Worm (Caenorhabditis elegans) whole organism, young adult: Measurements from ENCODE around the gene kreg-1.
"Not testable (repeated sequence)": the region's sequence is repeated elsewhere in the genome, so short reads cannot be mapped to it uniquely, and the experiment has no call there.

Source experiments
- B0261.1 ChIP-seq: sonication (generic microtip); optimal IDR thresholded peaks from 2 replicates; lab custom pipeline; 2016; ENCODE audit warnings: mild to moderate bottlenecking, missing genetic modification characterization, moderate library complexity, missing compliant biosample characterization
- F33H1.4 ChIP-seq: fragments of 200-800 bp; sonication (Bioruptor generic); IDR thresholded peaks from 2 replicates; pipeline ENCODE4 v1.3.6; 2022; ENCODE audit warnings: missing genetic modification reagents, missing genetic modification characterization, missing compliant biosample characterization
- F57A8.1 ChIP-seq: fragments of 200-800 bp; sonication (Bioruptor generic); optimal IDR thresholded peaks from 2 replicates; lab custom pipeline; 2018; ENCODE audit warnings: mild to moderate bottlenecking, missing genetic modification characterization, moderate library complexity, missing compliant biosample characterization
- T26A5.8 ChIP-seq: sonication (generic microtip); optimal IDR thresholded peaks from 2 replicates; lab custom pipeline; 2016; ENCODE audit warnings: missing genetic modification characterization, missing compliant biosample characterization
- Y53F4B.3 ChIP-seq: fragments of 200-800 bp; sonication (Bioruptor generic); IDR thresholded peaks from 2 replicates; pipeline ENCODE4 v1.3.6; 2022; ENCODE audit warnings: missing genetic modification reagents, missing genetic modification characterization, missing compliant biosample characterization
- Y79H2A.3 ChIP-seq: fragments of 200-800 bp; sonication (Bioruptor generic); conservative IDR thresholded peaks from 2 replicates; pipeline ENCODE4 v1.3.6; 2022; ENCODE audit warnings: missing genetic modification reagents, missing genetic modification characterization, missing compliant biosample characterization
- aptf-2 ChIP-seq: fragments of 200-800 bp; sonication (Bioruptor generic); conservative IDR thresholded peaks from 2 replicates; pipeline ENCODE4 v1.3.6; 2022; ENCODE audit warnings: missing genetic modification reagents, missing genetic modification characterization, missing compliant biosample characterization
- attf-6 ChIP-seq: fragments of 200-800 bp; sonication (Bioruptor generic); IDR thresholded peaks from 2 replicates; pipeline ENCODE4 v1.3.6; 2022; ENCODE audit warnings: missing genetic modification reagents, missing genetic modification characterization, missing compliant biosample characterization
- ccch-3 ChIP-seq: fragments of 200-800 bp; sonication (Bioruptor generic); optimal IDR thresholded peaks from 2 replicates; lab custom pipeline; 2018; ENCODE audit warnings: mild to moderate bottlenecking, missing genetic modification characterization, missing compliant biosample characterization
- ceh-58 ChIP-seq: fragments of 200-800 bp; sonication (Bioruptor generic); IDR thresholded peaks from 2 replicates; pipeline ENCODE4 v1.3.6; 2022; ENCODE audit warnings: missing genetic modification characterization, missing compliant biosample characterization
- die-1 ChIP-seq: sonication (generic microtip); optimal IDR thresholded peaks from 2 replicates; lab custom pipeline; 2016; ENCODE audit warnings: missing genotype, mild to moderate bottlenecking, missing genetic modification characterization, missing compliant biosample characterization
- dpff-1 ChIP-seq: sonication (generic microtip); optimal IDR thresholded peaks from 2 replicates; lab custom pipeline; 2017; ENCODE audit warnings: mild to moderate bottlenecking, missing genetic modification characterization, missing compliant biosample characterization
- efl-1 ChIP-seq: fragments of 150-350 bp; optimal IDR thresholded peaks from 2 replicates; lab custom pipeline; 2014; ENCODE audit warnings: missing biosample characterization, missing genetic modification reagents, missing genetic modification characterization
- egrh-3 ChIP-seq: fragments of 200-800 bp; sonication (Bioruptor generic); IDR thresholded peaks from 2 replicates; pipeline ENCODE4 v1.3.6; 2022; ENCODE audit warnings: missing genetic modification reagents, missing genetic modification characterization, missing compliant biosample characterization
- him-1 ChIP-seq: sonication (generic microtip); optimal IDR thresholded peaks from 2 replicates; lab custom pipeline; 2016; ENCODE audit warnings: missing genotype, missing genetic modification reagents, missing genetic modification characterization, missing compliant biosample characterization
- hmg-20 ChIP-seq: fragments of 200-800 bp; sonication (Bioruptor generic); IDR thresholded peaks from 2 replicates; pipeline ENCODE4 v1.3.6; 2022; ENCODE audit warnings: missing genetic modification reagents, missing genetic modification characterization, missing compliant biosample characterization
- lag-1 ChIP-seq: fragments of 200-800 bp; sonication (Bioruptor generic); IDR thresholded peaks from 2 replicates; pipeline ENCODE4 v1.3.6; 2022; ENCODE audit warnings: missing genetic modification reagents, missing genetic modification characterization, missing compliant biosample characterization
- let-526 ChIP-seq: fragments of 200-800 bp; sonication (Bioruptor generic); IDR thresholded peaks from 2 replicates; pipeline ENCODE4 v1.3.6; 2022; ENCODE audit warnings: missing genetic modification reagents, missing genetic modification characterization, missing compliant biosample characterization
- madf-3 ChIP-seq: fragments of 200-800 bp; sonication (Bioruptor generic); IDR thresholded peaks from 2 replicates; pipeline ENCODE4 v1.3.6; 2022; ENCODE audit warnings: missing genetic modification reagents, missing genetic modification characterization, missing compliant biosample characterization
- mes-4 ChIP-seq: sonication (generic microtip); optimal IDR thresholded peaks from 2 replicates; lab custom pipeline; 2016; ENCODE audit warnings: missing genotype, missing genetic modification characterization, missing compliant biosample characterization
- nfya-2 ChIP-seq: fragments of 200-800 bp; sonication (Bioruptor generic); IDR thresholded peaks from 2 replicates; pipeline ENCODE4 v1.3.6; 2022; ENCODE audit warnings: missing genetic modification reagents, missing genetic modification characterization, missing compliant biosample characterization
- nhr-27 ChIP-seq: fragments of 200-800 bp; sonication (Bioruptor generic); optimal IDR thresholded peaks from 2 replicates; lab custom pipeline; 2018; ENCODE audit warnings: mild to moderate bottlenecking, missing genetic modification characterization, moderate library complexity, missing compliant biosample characterization
- rcor-1 ChIP-seq: fragments of 200-800 bp; sonication (Bioruptor generic); IDR thresholded peaks from 2 replicates; pipeline ENCODE4 v1.3.6; 2022; ENCODE audit warnings: missing genetic modification reagents, missing genetic modification characterization, missing compliant biosample characterization
- rpc-1 ChIP-seq, 2 experiments: fragments of 150-350 bp in 1 of 2; sonication (generic microtip) in 1 of 2; optimal IDR thresholded peaks; 2 replicates each; lab custom pipeline; 2014 to 2018; ENCODE audit warnings: missing biosample characterization in 1 of 2, missing genetic modification characterization in 1 of 2, missing genetic modification reagents in 1 of 2, missing genotype in 1 of 2
- snpc-4 ChIP-seq, 5 experiments: fragments of 150-350 bp in 1 of 5; sonication (generic microtip) in 4 of 5; optimal IDR thresholded peaks; 2 replicates each; lab custom pipeline; 2014 to 2018; ENCODE audit warnings: missing genetic modification characterization in 5 of 5, missing biosample characterization in 3 of 5, antibody characterized with exemption in 2 of 5, mild to moderate bottlenecking in 2 of 5, missing compliant biosample characterization in 2 of 5, missing genotype in 2 of 5, moderate library complexity in 2 of 5, missing genetic modification reagents in 1 of 5
- somi-1 ChIP-seq: fragments of 200-800 bp; sonication (Bioruptor generic); optimal IDR thresholded peaks from 2 replicates; lab custom pipeline; 2018; ENCODE audit warnings: mild to moderate bottlenecking, missing genetic modification characterization, missing compliant biosample characterization
- sptf-2 ChIP-seq: fragments of 200-800 bp; sonication (Bioruptor generic); optimal IDR thresholded peaks from 2 replicates; lab custom pipeline; 2018; ENCODE audit warnings: mild to moderate bottlenecking, missing genetic modification characterization, missing compliant biosample characterization
- tlf-1 ChIP-seq: fragments of 200-800 bp; sonication (Bioruptor generic); optimal IDR thresholded peaks from 2 replicates; lab custom pipeline; 2018; ENCODE audit warnings: mild to moderate bottlenecking, missing genetic modification characterization, missing compliant biosample characterization
- unc-130 ChIP-seq: sonication (generic microtip); optimal IDR thresholded peaks from 2 replicates; lab custom pipeline; 2016; ENCODE audit warnings: missing genetic modification reagents, missing genetic modification characterization, missing compliant biosample characterization
- ztf-3 ChIP-seq: fragments of 200-800 bp; sonication (Bioruptor generic); optimal IDR thresholded peaks from 2 replicates; lab custom pipeline; 2018; ENCODE audit warnings: mild to moderate bottlenecking, missing genetic modification characterization, missing compliant biosample characterization

The kreg-1 gene

ce11 chrX:8721273-8721672 is 11.7 kb downstream of the kreg-1 start:
- TF ChIP-seq B0261.1 (tag; lab: Kevin White, UChicago) = no peak
- no peak for TF ChIP-seq tlf-1 (GFP tag; lab: Kevin White, UChicago)
- TF ChIP-seq Y53F4B.3 (GFP tag; lab: Robert Waterston, UW) = no peak
- no peak for TF ChIP-seq die-1 (tag; lab: Kevin White, UChicago)
- no peak for TF ChIP-seq efl-1
- TF ChIP-seq, all 124 proteins: peak for 0

DNA sequence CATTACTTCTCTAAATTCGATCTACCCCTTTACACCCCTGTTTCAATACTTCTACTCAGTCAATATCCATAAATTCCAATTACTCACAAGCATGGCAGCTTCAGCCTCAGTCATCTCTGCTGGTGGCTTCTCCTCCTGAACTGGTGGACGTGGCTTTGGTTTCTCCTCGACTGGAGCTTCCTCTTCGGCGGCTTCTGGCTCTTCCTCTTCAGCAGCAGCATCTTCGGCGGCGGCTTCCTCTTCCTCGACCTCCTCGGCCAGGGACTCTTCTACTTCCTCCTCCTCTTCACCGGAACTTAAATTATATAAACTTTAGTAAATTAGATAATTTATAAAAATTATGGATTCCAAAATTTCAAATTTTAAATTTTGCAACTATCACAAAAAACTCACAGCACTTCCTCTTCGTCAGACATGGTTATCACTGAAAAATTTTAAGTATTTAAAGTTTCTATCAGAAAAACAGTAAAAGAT is 13.6 kb downstream of the kreg-1 start, which contains the start of gene tnt-2:
tnt-2 (minus strand) TSS at position 424 of the 474 bp plus-strand sequence.
- TF ChIP-seq dpff-1 (tag; lab: Kevin White, UChicago) (no peak), egrh-3 (GFP tag; lab: Robert Waterston, UW) (peak; percentile 84)

DNA sequence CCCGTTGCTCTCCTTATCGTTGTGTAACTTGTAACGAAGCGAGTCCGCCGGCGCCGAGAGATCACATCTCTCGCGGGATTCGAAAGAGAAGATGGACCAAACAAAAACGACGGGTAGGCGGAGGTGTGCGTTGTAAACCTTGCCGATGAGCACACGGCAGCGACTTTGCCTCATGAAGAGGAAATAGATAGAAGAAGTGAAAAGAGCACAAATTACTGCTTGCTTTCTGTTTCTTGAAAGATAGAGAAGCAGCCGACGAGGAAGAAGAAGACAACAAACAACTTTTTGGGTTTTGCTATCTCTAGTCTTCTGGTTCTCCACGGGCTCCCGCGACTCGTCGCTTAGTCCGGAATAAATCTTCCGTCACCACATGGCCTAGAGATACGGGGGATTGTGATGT is 14.3 kb downstream of the kreg-1 start:
- TF ChIP-seq Y79H2A.3 (GFP tag; lab: Robert Waterston, UW) = no peak
- TF ChIP-seq sptf-2 (GFP tag; lab: Kevin White, UChicago) = no peak
- no peak for TF ChIP-seq attf-6 (GFP tag; lab: Robert Waterston, UW)
- TF ChIP-seq somi-1 (GFP tag; lab: Kevin White, UChicago) = peak; percentile 27

ce11 chrX:8727306-8727705 is 17.7 kb downstream of the kreg-1 start, which contains the start of gene EGAP4.1:
TSS of gene EGAP4.1 (minus strand) at chrX:8727406.
- TF ChIP-seq ztf-3 (GFP tag; lab: Kevin White, UChicago) (no peak), unc-130 (no peak), lag-1 (GFP tag; lab: Robert Waterston, UW) (no peak), nfya-2 (GFP tag; lab: Robert Waterston, UW) (no peak), aptf-2 (no peak), die-1 (tag; lab: Kevin White, UChicago) (no peak), nhr-27 (no peak), rcor-1 (GFP tag; lab: Robert Waterston, UW) (no peak), hmg-20 (GFP tag; lab: Robert Waterston, UW) (no peak), dpff-1 (tag; lab: Kevin White, UChicago) (no peak), let-526 (GFP tag; lab: Robert Waterston, UW) (no peak), rpc-1 (optimal IDR thresholded peaks at IDR 0.05; lab: Kevin White, UChicago) (no peak), rpc-1 (tag; optimal IDR thresholded peaks at IDR 0.05; lab: Kevin White, UChicago) (no peak), him-1 (tag; lab: Kevin White, UChicago) (no peak), Y53F4B.3 (GFP tag; lab: Robert Waterston, UW) (no peak), T26A5.8 (tag; lab: Kevin White, UChicago) (no peak), F57A8.1 (no peak), snpc-4 (GFP tag; optimal IDR thresholded peaks at IDR 0.05; lab: Kevin White, UChicago) (no peak), snpc-4 (tag; optimal IDR thresholded peaks at IDR 0.05; lab: Kevin White, UChicago) (no peak), ceh-58 (GFP tag; lab: Robert Waterston, UW) (no peak), ccch-3 (GFP tag; lab: Kevin White, UChicago) (no peak), F33H1.4 (GFP tag; lab: Robert Waterston, UW) (no peak)

- not testable (repeated sequence) for TF ChIP-seq dpff-1 (tag; lab: Kevin White, UChicago); madf-3 (GFP tag; lab: Robert Waterston, UW); mes-4 (tag; lab: Kevin White, UChicago)
- TF ChIP-seq, all 124 proteins: peak for 0; not testable (repeated sequence) for 124
Observed at ce11 chrX:8731822-8732221, 22.3 kb downstream of the kreg-1 start, which contains the start of gene M02D8.6. TSS of gene M02D8.6 (minus strand) at chrX:8731922.
